Worm (Caenorhabditis elegans) whole organism, L1 larva: ENCODE results near the gene C07D10.5.

Experiments
- alr-1 ChIP-seq: fragments of 200-800 bp; sonication (Bioruptor generic); optimal IDR thresholded peaks from 2 replicates; lab custom pipeline; 2018; ENCODE audit warnings: borderline replicate concordance, mild to moderate bottlenecking, missing genetic modification characterization, missing compliant biosample characterization
- elt-2 ChIP-seq: sonication (generic microtip); optimal IDR thresholded peaks from 2 replicates; lab custom pipeline; 2016; ENCODE audit warnings: missing genetic modification characterization, mild to moderate bottlenecking, inconsistent platforms, missing compliant biosample characterization, missing genetic modification reagents
- hpl-2 ChIP-seq: fragments of 150-350 bp; optimal IDR thresholded peaks from 2 replicates; lab custom pipeline; 2014; ENCODE audit warnings: missing biosample characterization, missing genetic modification reagents, missing genetic modification characterization
- nhr-12 ChIP-seq: sonication (generic microtip); optimal IDR thresholded peaks from 2 replicates; lab custom pipeline; 2017; ENCODE audit warnings: missing biosample characterization, missing genetic modification characterization
- nhr-20 ChIP-seq: sonication (generic microtip); optimal IDR thresholded peaks from 2 replicates; lab custom pipeline; 2016; ENCODE audit warnings: mild to moderate bottlenecking, missing genetic modification characterization, missing compliant biosample characterization
- nhr-84 ChIP-seq: sonication (generic microtip); optimal IDR thresholded peaks from 2 replicates; lab custom pipeline; 2017; ENCODE audit warnings: missing biosample characterization, missing genetic modification characterization
- snpc-4 ChIP-seq: fragments of 150-350 bp; optimal IDR thresholded peaks from 2 replicates; lab custom pipeline; 2014; ENCODE audit warnings: missing biosample characterization, missing genetic modification characterization

DNA sequence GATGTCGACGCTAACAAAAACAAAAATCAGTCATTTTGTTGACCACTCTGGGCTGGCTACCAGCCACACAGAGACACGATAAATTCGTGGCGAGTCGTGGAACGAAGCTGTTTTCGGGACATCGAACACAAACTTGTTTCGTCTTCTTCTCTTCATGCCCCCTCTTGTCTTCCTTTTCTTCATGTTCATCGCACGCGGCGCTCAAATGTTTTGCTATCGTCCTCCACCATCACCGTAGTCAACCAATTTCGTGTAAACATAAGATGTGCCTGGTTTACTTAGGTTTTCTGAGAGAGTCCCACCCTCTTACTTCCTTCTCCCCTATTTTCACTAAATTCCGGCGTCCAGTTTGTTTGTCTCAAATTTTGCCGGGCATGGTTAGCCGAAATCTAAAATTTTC lies 9.0 kb downstream of the C07D10.5 start:
- no peak for TF ChIP-seq nhr-84 (tag; lab: Kevin White, UChicago)
- TF ChIP-seq nhr-20 (tag; lab: Kevin White, UChicago) = no peak
- TF ChIP-seq nhr-12 = no peak
- TF ChIP-seq alr-1 = no peak
- TF ChIP-seq elt-2 (tag; lab: Kevin White, UChicago) = no peak
- TF ChIP-seq hpl-2 (GFP tag; lab: Kevin White, UChicago) = no peak
- no peak for TF ChIP-seq snpc-4
